Worm (Caenorhabditis elegans): ENCODE data around the gene pqn-70.

DNA sequence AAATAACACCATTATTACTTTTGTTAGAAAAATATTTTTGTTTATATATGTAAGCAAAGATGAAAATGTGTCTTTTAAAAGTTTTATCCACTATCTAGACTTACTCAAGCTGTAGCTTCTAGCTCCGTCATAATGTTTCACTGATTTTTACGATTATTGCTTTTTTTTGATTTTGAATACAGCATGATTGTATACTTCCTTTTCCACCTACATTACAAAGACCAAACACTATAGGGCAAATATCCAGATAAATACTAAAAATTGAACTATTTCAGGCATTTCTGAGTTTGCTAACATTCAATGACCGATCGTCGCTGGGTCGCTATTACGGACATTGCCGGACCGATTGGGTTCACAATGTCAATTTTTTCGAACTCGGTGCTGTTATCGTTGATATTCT, 38.2 kb upstream of the pqn-70 start, which contains the start of gene str-116:
- TF ChIP-seq cog-1 (tag; optimal IDR thresholded peaks at IDR 0.05) (no peak), ref-1 (GFP tag; conservative IDR thresholded peaks at IDR 0.05) (no peak), ztf-23 (GFP tag; IDR thresholded peaks at IDR 0.05) (no peak)

Measured in whole organism, midembryonic.